Fruit fly (Drosophila melanogaster) whole organism, embryonic: ENCODE data around the gene Srg3.

Experiments used
- Abd-B ChIP-seq: fragments of 200-800 bp; sonication (Bioruptor generic); optimal IDR thresholded peaks from 2 replicates; lab custom pipeline; 2018; ENCODE audit warnings: missing biosample characterization, mild to moderate bottlenecking, missing genetic modification characterization, moderate library complexity
- Antp ChIP-seq: fragments of 200-800 bp; sonication (Bioruptor generic); optimal IDR thresholded peaks from 3 replicates; lab custom pipeline; 2016; ENCODE audit warnings: missing biosample characterization, missing genetic modification characterization
- CG10274 ChIP-seq: fragments of 200-800 bp; sonication (Bioruptor generic); optimal IDR thresholded peaks from 3 replicates; lab custom pipeline; 2017; ENCODE audit warnings: missing biosample characterization, mild to moderate bottlenecking, missing genetic modification characterization
- CG10431 ChIP-seq: fragments of 200-800 bp; sonication (Bioruptor generic); optimal IDR thresholded peaks from 3 replicates; lab custom pipeline; 2018; ENCODE audit warnings: missing biosample characterization, mild to moderate bottlenecking, missing genetic modification characterization
- CG10654 ChIP-seq: fragments of 200-800 bp; sonication (Bioruptor generic); optimal IDR thresholded peaks from 2 replicates; lab custom pipeline; 2016; ENCODE audit warnings: missing biosample characterization, missing genetic modification characterization
- CG11247 ChIP-seq: fragments of 200-800 bp; sonication (Bioruptor generic); IDR thresholded peaks from 2 replicates; pipeline ENCODE4 v1.3.6; 2022; ENCODE audit warnings: missing biosample characterization, missing genetic modification characterization
- CG11696 ChIP-seq: fragments of 200-800 bp; sonication (Bioruptor generic); IDR thresholded peaks from 2 replicates; pipeline ENCODE4 v1.3.6; 2022; ENCODE audit warnings: missing biosample characterization, missing genetic modification characterization
- CG11723 ChIP-seq: fragments of 200-800 bp; sonication (Bioruptor generic); optimal IDR thresholded peaks from 2 replicates; lab custom pipeline; 2017; ENCODE audit warnings: missing biosample characterization, mild to moderate bottlenecking, missing genetic modification characterization
- CG12219 ChIP-seq: fragments of 200-800 bp; sonication (Bioruptor generic); optimal IDR thresholded peaks from 3 replicates; lab custom pipeline; 2018; ENCODE audit warnings: missing biosample characterization, mild to moderate bottlenecking, missing genetic modification characterization
- CG14014 ChIP-seq: fragments of 200-800 bp; sonication (Bioruptor generic); IDR thresholded peaks from 2 replicates; pipeline ENCODE4 v1.3.6; 2022; ENCODE audit warnings: missing biosample characterization, missing genetic modification characterization
- CG17328 ChIP-seq: fragments of 200-800 bp; sonication (Bioruptor generic); IDR thresholded peaks from 2 replicates; pipeline ENCODE4 v1.3.6; 2022; ENCODE audit warnings: missing biosample characterization, missing genetic modification characterization
- CG17359 ChIP-seq: fragments of 200-800 bp; sonication (Bioruptor generic); optimal IDR thresholded peaks from 3 replicates; lab custom pipeline; 2018; ENCODE audit warnings: missing biosample characterization, mild to moderate bottlenecking, missing genetic modification characterization, moderate library complexity
- CG18262 ChIP-seq: fragments of 200-800 bp; optimal IDR thresholded peaks from 3 replicates; lab custom pipeline; 2019; ENCODE audit warnings: missing biosample characterization, mild to moderate bottlenecking, missing genetic modification characterization, moderate library complexity
- CG32767 ChIP-seq: fragments of 200-800 bp; sonication (Bioruptor generic); IDR thresholded peaks from 2 replicates; pipeline ENCODE4 v1.3.6; 2022; ENCODE audit warnings: missing biosample characterization, missing genetic modification characterization
- CG34422 ChIP-seq: fragments of 200-800 bp; sonication (Bioruptor generic); IDR thresholded peaks from 3 replicates; pipeline ENCODE4 v1.3.6; 2022; ENCODE audit warnings: missing biosample characterization, missing genetic modification characterization
- CG4282 ChIP-seq: fragments of 200-800 bp; sonication (Bioruptor generic); optimal IDR thresholded peaks from 2 replicates; lab custom pipeline; 2016; ENCODE audit warnings: missing biosample characterization, missing genetic modification characterization
- CG6175 ChIP-seq: fragments of 200-800 bp; sonication (Bioruptor generic); IDR thresholded peaks from 3 replicates; pipeline ENCODE4 v1.3.6; 2022; ENCODE audit warnings: missing biosample characterization, missing genetic modification characterization
- CG6689 ChIP-seq: fragments of 200-800 bp; sonication (Bioruptor generic); IDR thresholded peaks from 2 replicates; pipeline ENCODE4 v1.3.6; 2022; ENCODE audit warnings: missing biosample characterization, missing genetic modification characterization
- CG8281 ChIP-seq: fragments of 200-800 bp; sonication (Bioruptor generic); optimal IDR thresholded peaks from 2 replicates; lab custom pipeline; 2018; ENCODE audit warnings: missing biosample characterization, mild to moderate bottlenecking, missing genetic modification characterization, moderate library complexity
- CoRest ChIP-seq: fragments of 200-800 bp; sonication (Bioruptor generic); optimal IDR thresholded peaks from 3 replicates; lab custom pipeline; 2018; ENCODE audit warnings: missing biosample characterization, mild to moderate bottlenecking, missing genetic modification characterization, moderate library complexity
- CrebB ChIP-seq: fragments of 200-800 bp; sonication (Bioruptor generic); optimal IDR thresholded peaks from 3 replicates; lab custom pipeline; 2018; ENCODE audit warnings: missing biosample characterization, mild to moderate bottlenecking, missing genetic modification characterization
- Dad ChIP-seq: fragments of 200-800 bp; sonication (Bioruptor generic); optimal IDR thresholded peaks from 3 replicates; lab custom pipeline; 2016; ENCODE audit warnings: missing biosample characterization, missing genetic modification characterization
- Dip2 ChIP-seq: fragments of 200-800 bp; sonication (Bioruptor generic); IDR thresholded peaks from 2 replicates; pipeline ENCODE4 v1.3.6; 2022; ENCODE audit warnings: missing biosample characterization, missing genetic modification characterization
- Doc2 ChIP-seq: fragments of 200-800 bp; sonication (Bioruptor generic); IDR thresholded peaks from 2 replicates; pipeline ENCODE4 v1.3.6; 2022; ENCODE audit warnings: missing biosample characterization, missing genetic modification characterization
- Doc3 ChIP-seq: fragments of 200-800 bp; sonication (Bioruptor generic); IDR thresholded peaks from 3 replicates; pipeline ENCODE4 v1.3.6; 2022; ENCODE audit warnings: missing biosample characterization, missing genetic modification characterization; ENCODE audit not compliant: partially characterized antibody
- Ets65A ChIP-seq: fragments of 200-800 bp; sonication (Bioruptor generic); peaks from one replicate; lab custom pipeline; 2016; ENCODE audit warnings: missing biosample characterization, missing genetic modification characterization
- Gug ChIP-seq: fragments of 200-800 bp; sonication (Bioruptor generic); IDR thresholded peaks from 4 replicates; pipeline ENCODE4 v1.3.6; 2022; ENCODE audit warnings: missing biosample characterization, missing genetic modification characterization
- HLH4C ChIP-seq: fragments of 200-800 bp; sonication (Bioruptor generic); IDR thresholded peaks from 3 replicates; pipeline ENCODE4 v1.3.6; 2022; ENCODE audit warnings: missing biosample characterization, missing genetic modification characterization; ENCODE audit not compliant: partially characterized antibody
- Optix ChIP-seq: fragments of 200-800 bp; sonication (Bioruptor generic); IDR thresholded peaks from 3 replicates; pipeline ENCODE4 v1.3.6; 2022; ENCODE audit warnings: missing biosample characterization, missing genetic modification characterization
- Poxn ChIP-seq: fragments of 200-800 bp; sonication (Bioruptor generic); IDR thresholded peaks from 2 replicates; pipeline ENCODE4 v1.3.6; 2022; ENCODE audit warnings: missing biosample characterization, missing genetic modification characterization
- Sox100B ChIP-seq: fragments of 200-800 bp; sonication (Bioruptor generic); optimal IDR thresholded peaks from 3 replicates; lab custom pipeline; 2018; ENCODE audit warnings: missing biosample characterization, mild to moderate bottlenecking, missing genetic modification characterization
- Trl ChIP-seq, 3 experiments: fragments of >200 bp in 2 of 3; fragments of 200-800 bp in 1 of 3; sonication (Bioruptor generic) in 1 of 3; optimal IDR thresholded peaks; 2 replicates in 1 of 3; 3 replicates in 2 of 3; lab custom pipeline; 2016 to 2017; ENCODE audit warnings: missing biosample characterization in 1 of 3, missing genetic modification characterization in 1 of 3
- cas ChIP-seq: fragments of 200-800 bp; sonication (Bioruptor generic); IDR thresholded peaks from 2 replicates; pipeline ENCODE4 v1.3.6; 2022; ENCODE audit warnings: missing biosample characterization, missing genetic modification characterization
- crc ChIP-seq: fragments of 200-800 bp; sonication (Bioruptor generic); optimal IDR thresholded peaks from 2 replicates; lab custom pipeline; 2016; ENCODE audit warnings: missing biosample characterization, missing genetic modification characterization
- cwo ChIP-seq: fragments of 200-800 bp; sonication (Bioruptor generic); optimal IDR thresholded peaks from 3 replicates; lab custom pipeline; 2017; ENCODE audit warnings: missing biosample characterization, missing genetic modification characterization, mild to moderate bottlenecking, moderate library complexity, missing genetic modification reagents
- gce ChIP-seq: fragments of 200-800 bp; sonication (Bioruptor generic); IDR thresholded peaks from 3 replicates; pipeline ENCODE4 v1.3.6; 2022; ENCODE audit warnings: missing biosample characterization, missing genetic modification characterization
- her ChIP-seq: fragments of 200-800 bp; sonication (Bioruptor generic); optimal IDR thresholded peaks from 2 replicates; lab custom pipeline; 2016; ENCODE audit warnings: missing biosample characterization, missing genetic modification characterization
- hkb ChIP-seq, 2 experiments: fragments of 200-800 bp in 1 of 2; fragments of >200 bp in 1 of 2; sonication (Bioruptor generic) in 1 of 2; IDR thresholded peaks in 1 of 2; optimal IDR thresholded peaks in 1 of 2; 2 replicates each; pipeline versions ENCODE4 v1.3.6 to Lab custom; 2017 to 2022; ENCODE audit warnings: missing biosample characterization in 1 of 2, missing genetic modification characterization in 1 of 2
- jing ChIP-seq: fragments of 200-800 bp; sonication (Bioruptor generic); optimal IDR thresholded peaks from 2 replicates; lab custom pipeline; 2018; ENCODE audit warnings: missing biosample characterization, mild to moderate bottlenecking, missing genetic modification characterization
- ken ChIP-seq: fragments of 200-800 bp; sonication (Bioruptor generic); IDR thresholded peaks from 3 replicates; pipeline ENCODE4 v1.3.6; 2022; ENCODE audit warnings: missing biosample characterization, missing genetic modification characterization
- nau ChIP-seq: fragments of 200-800 bp; sonication (Bioruptor generic); optimal IDR thresholded peaks from 3 replicates; lab custom pipeline; 2017; ENCODE audit warnings: missing biosample characterization, mild to moderate bottlenecking, missing genetic modification characterization, missing genetic modification reagents
- org-1 ChIP-seq: fragments of 200-800 bp; sonication (Bioruptor generic); optimal IDR thresholded peaks from 2 replicates; lab custom pipeline; 2017; ENCODE audit warnings: missing biosample characterization, missing genetic modification characterization
- pho ChIP-seq: fragments of 200-800 bp; sonication (Bioruptor generic); optimal IDR thresholded peaks from 2 replicates; lab custom pipeline; 2016; ENCODE audit warnings: missing biosample characterization, missing genetic modification characterization
- pros ChIP-seq: fragments of 200-800 bp; sonication (Bioruptor generic); optimal IDR thresholded peaks from 3 replicates; lab custom pipeline; 2019; ENCODE audit warnings: missing biosample characterization, mild to moderate bottlenecking, missing genetic modification characterization, moderate library complexity
- rib ChIP-seq: fragments of 200-800 bp; sonication (Bioruptor generic); IDR thresholded peaks from 2 replicates; pipeline ENCODE4 v1.3.6; 2022; ENCODE audit warnings: missing biosample characterization, missing genetic modification characterization
- ssp ChIP-seq: fragments of 200-800 bp; sonication (Bioruptor generic); IDR thresholded peaks from 2 replicates; pipeline ENCODE4 v1.3.6; 2022; ENCODE audit warnings: missing biosample characterization, missing genetic modification characterization
- unpg ChIP-seq: fragments of 200-800 bp; sonication (Bioruptor generic); optimal IDR thresholded peaks from 3 replicates; lab custom pipeline; 2018; ENCODE audit warnings: missing biosample characterization, mild to moderate bottlenecking, missing genetic modification characterization, moderate library complexity
- vnd ChIP-seq: fragments of 200-800 bp; sonication (Bioruptor generic); IDR thresholded peaks from 3 replicates; pipeline ENCODE4 v1.3.6; 2022; ENCODE audit warnings: missing biosample characterization, missing genetic modification characterization; ENCODE audit not compliant: partially characterized antibody
- wdn ChIP-seq: fragments of 200-800 bp; sonication (Bioruptor generic); IDR thresholded peaks from 2 replicates; pipeline ENCODE4 v1.3.6; 2022; ENCODE audit warnings: missing biosample characterization, missing genetic modification characterization
- zen ChIP-seq: fragments of 200-800 bp; sonication (Bioruptor generic); optimal IDR thresholded peaks from 3 replicates; lab custom pipeline; 2018; ENCODE audit warnings: missing biosample characterization, mild to moderate bottlenecking, missing genetic modification characterization, moderate library complexity

Gene Srg3

dm6 chr3L:9461670-9462246 lies 18.7 kb downstream of the Srg3 start (continued):
- peak; percentile 43; the same call in 1 of the 4 replicates for TF ChIP-seq Gug
- peak; percentile 49 for TF ChIP-seq CG10654 (GFP tag; lab: Kevin White, UChicago)
- TF ChIP-seq CG10431 (GFP tag; lab: Kevin White, UChicago), result no peak
- no peak for TF ChIP-seq nau (GFP tag; lab: Kevin White, UChicago)
- TF ChIP-seq Antp (GFP tag; lab: Kevin White, UChicago), result peak; percentile 33
- TF ChIP-seq pho (GFP tag; lab: Kevin White, UChicago), result no peak
- peak; percentile 31; the same call in 1 of the 2 replicates for TF ChIP-seq CG6689 (GFP tag; lab: Robert Waterston, UW)
- TF ChIP-seq cas, result no peak
- TF ChIP-seq CG18262 (tag; lab: Kevin White, UChicago), result no peak
- peak; percentile 54; the same call in 1 of the 2 replicates for TF ChIP-seq wdn (GFP tag; lab: Robert Waterston, UW)
- no peak for TF ChIP-seq CG8281 (tag; lab: Kevin White, UChicago)
- TF ChIP-seq CG4282 (GFP tag; lab: Kevin White, UChicago), result no peak
- TF ChIP-seq CG34422 (GFP tag; lab: Robert Waterston, UW), result peak; percentile 41; the same call in 1 of the 3 replicates
- 0 out of 2 replicates have a peak, but pooled peaks have one; percentile 31 for TF ChIP-seq CG11247 (GFP tag; lab: Robert Waterston, UW)
- TF ChIP-seq her (GFP tag; lab: Kevin White, UChicago), result no peak
- TF ChIP-seq gce (GFP tag; lab: Robert Waterston, UW), result no peak
- peak; percentile 54; the same call in 1 of the 3 replicates for TF ChIP-seq ken (GFP tag; lab: Robert Waterston, UW)
- no peak for TF ChIP-seq Ets65A (GFP tag; lab: Kevin White, UChicago)
- TF ChIP-seq CG14014, result peak; percentile 46; the same call in 1 of the 2 replicates
- no peak for TF ChIP-seq vnd (GFP tag; lab: Robert Waterston, UW)
- TF ChIP-seq Dip2 (GFP tag; lab: Robert Waterston, UW), result no peak
- peak; percentile 5 for TF ChIP-seq CoRest (tag; lab: Kevin White, UChicago)
- no peak for TF ChIP-seq CG32767 (GFP tag; lab: Robert Waterston, UW)
- no peak for TF ChIP-seq rib (GFP tag; lab: Robert Waterston, UW)
- TF ChIP-seq Trl (optimal IDR thresholded peaks at IDR 0.05; lab: Kevin White, UChicago), result peak in 1 of 2 experiments; percentile 96
- no peak for TF ChIP-seq Trl (GFP tag; optimal IDR thresholded peaks at IDR 0.05; lab: Kevin White, UChicago)
- no peak for TF ChIP-seq CG6175 (GFP tag; lab: Robert Waterston, UW)
- peak; percentile 89 for TF ChIP-seq zen (tag; lab: Kevin White, UChicago)
- peak; percentile 18 for TF ChIP-seq CG12219 (GFP tag; lab: Kevin White, UChicago)
- no peak for TF ChIP-seq Sox100B (GFP tag; lab: Kevin White, UChicago)
- TF ChIP-seq CrebB, result no peak
- TF ChIP-seq unpg (GFP tag; lab: Kevin White, UChicago), result peak; percentile 47
- peak; percentile 11 for TF ChIP-seq jing
- TF ChIP-seq cwo, result no peak
- TF ChIP-seq crc (GFP tag; lab: Kevin White, UChicago), result no peak
- no peak for TF ChIP-seq Poxn (GFP tag; lab: Robert Waterston, UW)
- peak; percentile 65 for TF ChIP-seq CG17359
- 0 out of 3 replicates have a peak, but pooled peaks have one; percentile 18 for TF ChIP-seq HLH4C
- peak; percentile 73 for TF ChIP-seq pros (GFP tag; lab: Kevin White, UChicago)
- TF ChIP-seq Dad, result no peak
- no peak for TF ChIP-seq Doc2
- no peak for TF ChIP-seq Optix
- TF ChIP-seq hkb (optimal IDR thresholded peaks at IDR 0.05; lab: Kevin White, UChicago), result no peak
- TF ChIP-seq hkb (GFP tag; IDR thresholded peaks at IDR 0.05; lab: Robert Waterston, UW), result peak; percentile 69
- peak; percentile 65 for TF ChIP-seq CG17328 (GFP tag; lab: Robert Waterston, UW)
- TF ChIP-seq Abd-B (GFP tag; lab: Kevin White, UChicago), result peak; percentile 63
- no peak for TF ChIP-seq org-1 (GFP tag; lab: Kevin White, UChicago)
- TF ChIP-seq Doc3, result no peak
- TF ChIP-seq CG10274, result peak; percentile 23
- no peak for TF ChIP-seq CG11723
- TF ChIP-seq CG11696 (GFP tag; lab: Robert Waterston, UW), result no peak
- peak; percentile 25; the same call in 1 of the 2 replicates for TF ChIP-seq ssp
